Worm (Caenorhabditis elegans) whole organism, mixed stage, embryonic: Measurements from ENCODE around the gene pax-2.

ENCODE experiments used
- M03D4.4 ChIP-seq: sonication (generic microtip); optimal IDR thresholded peaks from 2 replicates; lab custom pipeline; 2017; ENCODE audit warnings: mild to moderate bottlenecking, missing genetic modification characterization, missing compliant biosample characterization
- bed-3 ChIP-seq: fragments of 200-800 bp; sonication (Bioruptor generic); optimal IDR thresholded peaks from 3 replicates; lab custom pipeline; 2018; ENCODE audit warnings: mild to moderate bottlenecking, missing genetic modification characterization, moderate library complexity, missing compliant biosample characterization
- blmp-1 ChIP-seq: fragments of 150-350 bp; optimal IDR thresholded peaks from 2 replicates; lab custom pipeline; 2014; ENCODE audit warnings: missing biosample characterization, missing genetic modification characterization
- ceh-39 ChIP-seq: fragments of 150-350 bp; optimal IDR thresholded peaks from 2 replicates; lab custom pipeline; 2014; ENCODE audit warnings: missing biosample characterization, missing genetic modification characterization
- ces-1 ChIP-seq: fragments of 150-350 bp; optimal IDR thresholded peaks from 2 replicates; lab custom pipeline; 2014; ENCODE audit warnings: missing biosample characterization, missing genetic modification reagents, missing genetic modification characterization
- cnd-1 ChIP-seq: fragments of 200-800 bp; sonication (Bioruptor generic); optimal IDR thresholded peaks from 2 replicates; lab custom pipeline; 2018; ENCODE audit warnings: mild to moderate bottlenecking, missing genetic modification characterization, missing compliant biosample characterization
- drap-1 ChIP-seq: fragments of 200-800 bp; sonication (Bioruptor generic); optimal IDR thresholded peaks from 3 replicates; lab custom pipeline; 2018; ENCODE audit warnings: mild to moderate bottlenecking, missing genetic modification characterization, missing compliant biosample characterization
- elt-1 ChIP-seq: sonication (generic microtip); optimal IDR thresholded peaks from 2 replicates; lab custom pipeline; 2017; ENCODE audit warnings: missing genetic modification characterization, mild to moderate bottlenecking, missing compliant biosample characterization, antibody characterized with exemption, moderate library complexity, borderline replicate concordance; ENCODE audit not compliant: insufficient read depth
- elt-3 ChIP-seq: fragments of 150-350 bp; optimal IDR thresholded peaks from 2 replicates; lab custom pipeline; 2014; ENCODE audit warnings: missing biosample characterization, missing genetic modification characterization
- flh-1 ChIP-seq: fragments of 200-800 bp; sonication (Bioruptor generic); optimal IDR thresholded peaks from 2 replicates; lab custom pipeline; 2018; ENCODE audit warnings: mild to moderate bottlenecking, missing genetic modification characterization, moderate library complexity, missing compliant biosample characterization
- ham-2 ChIP-seq: fragments of 200-800 bp; sonication (Bioruptor generic); optimal IDR thresholded peaks from 2 replicates; lab custom pipeline; 2018; ENCODE audit warnings: mild to moderate bottlenecking, missing genetic modification characterization, missing compliant biosample characterization
- lin-13 ChIP-seq: fragments of 150-350 bp; optimal IDR thresholded peaks from 2 replicates; lab custom pipeline; 2014; ENCODE audit warnings: missing biosample characterization, missing genetic modification characterization
- lin-32 ChIP-seq: fragments of 200-800 bp; sonication (Bioruptor generic); optimal IDR thresholded peaks from 2 replicates; lab custom pipeline; 2018; ENCODE audit warnings: mild to moderate bottlenecking, missing genetic modification characterization, missing compliant biosample characterization
- lsy-2 ChIP-seq: fragments of 150-350 bp; optimal IDR thresholded peaks from 2 replicates; lab custom pipeline; 2014; ENCODE audit warnings: missing biosample characterization, missing genetic modification characterization
- mab-5 ChIP-seq: fragments of 150-350 bp; optimal IDR thresholded peaks from 2 replicates; lab custom pipeline; 2014; ENCODE audit warnings: missing biosample characterization, missing genetic modification characterization
- mep-1 ChIP-seq: fragments of 150-350 bp; optimal IDR thresholded peaks from 2 replicates; lab custom pipeline; 2017; ENCODE audit warnings: missing biosample characterization, missing genetic modification reagents, missing genetic modification characterization, inconsistent platforms
- nhr-12 ChIP-seq: fragments of 150-350 bp; optimal IDR thresholded peaks from 2 replicates; lab custom pipeline; 2014; ENCODE audit warnings: missing biosample characterization, missing genetic modification characterization
- nhr-2 ChIP-seq: fragments of 150-350 bp; optimal IDR thresholded peaks from 2 replicates; lab custom pipeline; 2014; ENCODE audit warnings: missing biosample characterization, missing genetic modification characterization
- nhr-237 ChIP-seq: fragments of 150-350 bp; optimal IDR thresholded peaks from 2 replicates; lab custom pipeline; 2014; ENCODE audit warnings: missing biosample characterization, missing genetic modification characterization
- nhr-28 ChIP-seq: fragments of 150-350 bp; optimal IDR thresholded peaks from 2 replicates; lab custom pipeline; 2014; ENCODE audit warnings: missing biosample characterization, missing genetic modification characterization
- nhr-76 ChIP-seq: sonication (generic microtip); optimal IDR thresholded peaks from 2 replicates; lab custom pipeline; 2017; ENCODE audit warnings: missing biosample characterization, missing genetic modification characterization
- pha-4 ChIP-seq: fragments of 150-350 bp; optimal IDR thresholded peaks from 2 replicates; lab custom pipeline; 2018; ENCODE audit warnings: missing biosample characterization, missing genetic modification reagents, missing genetic modification characterization
- sem-2 ChIP-seq: fragments of 200-800 bp; sonication (Bioruptor generic); optimal IDR thresholded peaks from 2 replicates; lab custom pipeline; 2018; ENCODE audit warnings: mild to moderate bottlenecking, missing genetic modification characterization, missing compliant biosample characterization
- sptf-1 ChIP-seq: sonication (generic microtip); optimal IDR thresholded peaks from 2 replicates; lab custom pipeline; 2017; ENCODE audit warnings: mild to moderate bottlenecking, missing genetic modification characterization, moderate library complexity, missing compliant biosample characterization
- tbx-8 ChIP-seq: fragments of 200-800 bp; sonication (Bioruptor generic); optimal IDR thresholded peaks from 2 replicates; lab custom pipeline; 2018; ENCODE audit warnings: mild to moderate bottlenecking, missing genetic modification characterization, moderate library complexity, missing compliant biosample characterization
- unc-120 ChIP-seq: sonication (generic microtip); optimal IDR thresholded peaks from 2 replicates; lab custom pipeline; 2017; ENCODE audit warnings: missing genetic modification characterization, missing compliant biosample characterization; ENCODE audit not compliant: poor library complexity, severe bottlenecking
- unc-39 ChIP-seq: fragments of 150-350 bp; optimal IDR thresholded peaks from 2 replicates; lab custom pipeline; 2014; ENCODE audit warnings: missing biosample characterization, missing genetic modification characterization
- unc-62 ChIP-seq: fragments of 150-350 bp; optimal IDR thresholded peaks from 2 replicates; lab custom pipeline; 2014; ENCODE audit warnings: missing biosample characterization, missing genetic modification reagents, missing genetic modification characterization
- zip-8 ChIP-seq: fragments of 150-350 bp; optimal IDR thresholded peaks from 2 replicates; lab custom pipeline; 2014; ENCODE audit warnings: missing biosample characterization, missing genetic modification characterization
- ztf-11 ChIP-seq: fragments of 150-350 bp; optimal IDR thresholded peaks from 2 replicates; lab custom pipeline; 2014; ENCODE audit warnings: missing biosample characterization, missing genetic modification characterization

pax-2 gene

DNA sequence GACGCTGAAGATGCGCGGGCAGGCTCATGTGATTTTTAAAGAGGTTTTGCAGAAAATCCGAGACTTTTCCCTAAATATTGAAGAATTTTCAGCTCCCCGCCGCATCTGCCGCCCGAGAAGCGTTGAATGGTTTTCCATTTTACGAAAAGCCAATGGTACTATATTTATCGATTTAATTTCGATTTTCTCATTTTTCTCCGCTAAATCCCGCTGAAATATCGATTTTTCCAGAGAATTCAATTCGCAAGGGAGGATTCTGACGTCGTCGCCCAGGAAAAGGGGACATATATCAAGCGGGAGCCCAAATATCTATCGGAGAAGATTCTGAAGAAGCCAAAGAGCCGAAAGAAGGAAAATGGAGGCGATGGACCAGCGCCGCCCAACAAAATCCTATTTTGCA is 31.9 kb downstream of the pax-2 start:
- TF ChIP-seq tbx-8 (GFP tag; lab: Kevin White, UChicago) (no peak), lsy-2 (tag; lab: Kevin White, UChicago) (no peak), nhr-28 (tag; lab: Kevin White, UChicago) (no peak), ces-1 (GFP tag; lab: Kevin White, UChicago) (no peak), mab-5 (tag; lab: Kevin White, UChicago) (no peak), ham-2 (GFP tag; lab: Kevin White, UChicago) (no peak), nhr-2 (tag; lab: Kevin White, UChicago) (no peak), flh-1 (no peak), nhr-76 (tag; lab: Kevin White, UChicago) (no peak), zip-8 (tag; lab: Kevin White, UChicago) (no peak), unc-39 (no peak), bed-3 (GFP tag; lab: Kevin White, UChicago) (no peak), blmp-1 (no peak), M03D4.4 (tag; lab: Kevin White, UChicago) (no peak), unc-120 (tag; lab: Kevin White, UChicago) (no peak), cnd-1 (no peak), lin-32 (GFP tag; lab: Kevin White, UChicago) (no peak), ztf-11 (no peak), ceh-39 (tag; lab: Kevin White, UChicago) (no peak), drap-1 (GFP tag; lab: Kevin White, UChicago) (no peak)

DNA sequence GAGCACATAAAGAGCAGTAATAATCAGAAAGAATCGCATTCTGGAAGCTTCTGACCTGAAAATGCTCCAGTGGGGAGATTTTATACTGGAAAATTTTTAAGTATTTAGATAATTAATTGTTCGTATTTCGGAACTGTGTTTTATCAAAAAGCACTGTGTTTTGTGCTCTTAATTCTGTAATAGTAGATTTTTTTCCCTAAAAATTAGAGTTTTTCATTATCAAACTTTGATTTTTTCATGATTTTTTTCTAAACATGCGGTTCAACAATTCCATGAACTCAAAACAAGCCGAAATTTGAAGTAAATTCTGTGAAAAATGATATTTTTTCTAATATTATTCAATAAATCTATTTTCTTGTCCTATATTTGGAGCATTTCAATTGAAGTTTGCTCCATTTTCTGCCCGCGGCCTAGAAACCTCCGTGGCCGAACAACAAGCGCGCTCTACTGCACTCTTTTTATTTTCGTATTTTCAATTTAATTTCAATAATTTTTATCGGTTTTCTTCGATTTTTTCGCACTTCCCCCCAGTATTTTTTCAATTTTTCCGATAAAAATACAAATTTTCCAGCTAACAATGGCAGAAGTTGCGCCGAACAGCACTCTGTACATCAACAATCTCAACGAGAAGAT is 32.5 kb downstream of the pax-2 start, which contains the start of the genes K08D10.13 and rnp-2:
Gene K08D10.13, minus strand, starts transcription at position 51 of the 633 bp plus-strand sequence.
Gene rnp-2, plus strand, starts transcription at position 546 of the 633 bp plus-strand sequence.
- TF ChIP-seq lsy-2 (tag; lab: Kevin White, UChicago) (peak; percentile 60), ces-1 (GFP tag; lab: Kevin White, UChicago) (no peak), mep-1 (tag; lab: Kevin White, UChicago) (peak; percentile 41), lin-13 (tag; lab: Kevin White, UChicago) (peak; percentile 4)

DNA sequence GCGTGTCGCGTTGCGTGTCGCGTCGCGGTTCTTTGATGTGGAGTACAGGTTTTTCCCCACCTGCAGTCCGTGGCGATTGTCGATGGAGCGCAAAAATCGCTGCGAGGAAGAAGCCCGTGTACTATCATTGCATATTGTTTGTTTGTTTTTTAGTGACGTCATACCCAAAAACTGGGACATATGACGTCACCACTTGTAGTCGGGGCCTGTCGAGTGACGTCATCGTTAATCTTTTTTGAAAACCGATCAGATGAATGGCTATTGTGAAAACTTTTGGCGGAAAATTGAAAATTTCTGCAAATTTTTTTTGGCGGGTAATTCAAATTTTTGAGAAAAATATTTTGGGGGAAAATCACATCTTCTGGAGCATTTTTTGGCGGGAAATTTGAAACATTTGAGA is 36.9 kb downstream of the pax-2 start:
- no peak for TF ChIP-seq nhr-237 (tag; lab: Kevin White, UChicago)
- peak; percentile 100 for TF ChIP-seq zip-8 (tag; lab: Kevin White, UChicago)
- TF ChIP-seq ceh-39 (tag; lab: Kevin White, UChicago) = no peak
- no peak for TF ChIP-seq nhr-28 (tag; lab: Kevin White, UChicago)

DNA sequence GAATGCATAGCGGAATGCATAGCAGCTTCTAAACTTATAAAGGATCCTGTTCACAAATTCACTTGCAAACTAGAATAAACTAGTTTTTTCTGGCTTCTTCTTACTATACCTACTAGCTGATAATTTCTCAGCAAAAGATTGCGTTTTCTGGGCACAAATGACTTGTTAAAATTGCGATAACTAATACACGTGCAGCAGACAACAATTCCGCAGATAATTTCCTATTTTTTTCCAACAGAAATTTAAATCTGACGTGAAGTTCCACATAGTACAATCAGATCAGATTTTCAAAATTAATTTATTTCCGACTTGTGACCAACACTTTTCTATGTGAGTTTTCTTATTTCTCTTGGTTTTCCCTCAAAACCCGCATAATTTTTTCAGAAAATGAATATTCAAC is 39.8 kb downstream of the pax-2 start, which contains the start of gene scrm-8:
Gene scrm-8, plus strand, starts transcription at position 301 of the 400 bp plus-strand sequence.
- TF ChIP-seq unc-62 (no peak), ceh-39 (tag; lab: Kevin White, UChicago) (no peak), pha-4 (no peak)

DNA sequence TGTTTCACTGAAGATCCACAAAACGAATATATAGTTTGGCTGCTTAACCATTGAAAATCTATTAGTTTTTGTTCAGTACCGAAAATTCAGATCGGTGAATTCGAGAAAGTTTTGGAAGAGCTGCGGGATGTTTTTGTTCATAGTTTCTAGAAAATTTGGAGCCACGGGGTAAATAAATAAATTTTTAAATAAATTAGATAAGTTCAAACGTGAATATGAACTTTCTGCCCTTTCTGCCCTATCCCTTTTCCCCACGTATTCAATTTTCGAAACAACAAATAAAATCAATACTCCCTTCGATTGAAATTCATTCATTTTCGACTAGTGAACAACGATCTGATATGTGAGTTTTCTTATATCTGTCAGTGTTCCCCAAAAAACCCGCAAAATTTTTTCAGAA is 42.1 kb downstream of the pax-2 start, which contains the start of gene scrm-5:
Gene scrm-5, plus strand, starts transcription at position 301 of the 400 bp plus-strand sequence.
- TF ChIP-seq bed-3 (GFP tag; lab: Kevin White, UChicago) (no peak), elt-1 (tag; lab: Kevin White, UChicago) (no peak), ham-2 (GFP tag; lab: Kevin White, UChicago) (no peak), nhr-12 (no peak), blmp-1 (no peak), sem-2 (GFP tag; lab: Kevin White, UChicago) (no peak), sptf-1 (tag; lab: Kevin White, UChicago) (no peak), tbx-8 (GFP tag; lab: Kevin White, UChicago) (no peak), elt-3 (tag; lab: Kevin White, UChicago) (no peak), unc-39 (no peak), cnd-1 (no peak), ztf-11 (no peak), mab-5 (tag; lab: Kevin White, UChicago) (no peak), nhr-28 (tag; lab: Kevin White, UChicago) (no peak), drap-1 (GFP tag; lab: Kevin White, UChicago) (no peak), ces-1 (GFP tag; lab: Kevin White, UChicago) (no peak), nhr-237 (tag; lab: Kevin White, UChicago) (no peak), mep-1 (tag; lab: Kevin White, UChicago) (no peak)
